Worm (Caenorhabditis elegans) whole organism, early embryonic: ENCODE data around the gene srlf-19.

ENCODE experiments used
- F13C5.2 ChIP-seq: sonication (generic microtip); optimal IDR thresholded peaks from 2 replicates; lab custom pipeline; 2017; ENCODE audit warnings: mild to moderate bottlenecking, missing genetic modification characterization, inconsistent platforms, missing compliant biosample characterization
- aly-1 ChIP-seq: sonication (generic microtip); optimal IDR thresholded peaks from 2 replicates; lab custom pipeline; 2016; ENCODE audit warnings: missing genetic modification characterization, missing compliant biosample characterization
- ama-1 ChIP-seq: fragments of 150-350 bp; optimal IDR thresholded peaks from 2 replicates; lab custom pipeline; 2014
- ceh-13 ChIP-seq: fragments of 200-800 bp; sonication (Bioruptor generic); optimal IDR thresholded peaks from 2 replicates; lab custom pipeline; 2018; ENCODE audit warnings: mild to moderate bottlenecking, missing genetic modification characterization, missing compliant biosample characterization
- ceh-36 ChIP-seq: sonication (generic microtip); optimal IDR thresholded peaks from 2 replicates; lab custom pipeline; 2016; ENCODE audit warnings: missing genetic modification characterization, inconsistent platforms, missing compliant biosample characterization
- ets-7 ChIP-seq: sonication (generic microtip); optimal IDR thresholded peaks from 2 replicates; lab custom pipeline; 2016; ENCODE audit warnings: missing genotype, missing genetic modification characterization, missing compliant biosample characterization
- flt-1 ChIP-seq: fragments of 200-800 bp; sonication (Bioruptor generic); IDR thresholded peaks from 2 replicates; pipeline ENCODE4 v1.3.6; 2022; ENCODE audit warnings: missing genetic modification characterization, missing compliant biosample characterization
- hmbx-1 ChIP-seq: sonication (generic microtip); optimal IDR thresholded peaks from 2 replicates; lab custom pipeline; 2016; ENCODE audit warnings: mild to moderate bottlenecking, missing genetic modification characterization, missing compliant biosample characterization
- pes-1 ChIP-seq: fragments of 200-800 bp; sonication (Bioruptor generic); IDR thresholded peaks from 2 replicates; pipeline ENCODE4 v1.3.6; 2022; ENCODE audit warnings: missing genetic modification reagents, missing genetic modification characterization, missing compliant biosample characterization
- scrt-1 ChIP-seq: fragments of 200-800 bp; sonication (Bioruptor generic); IDR thresholded peaks from 2 replicates; pipeline ENCODE4 v1.3.6; 2022; ENCODE audit warnings: missing genetic modification characterization, missing compliant biosample characterization
- sea-1 ChIP-seq: fragments of 200-800 bp; sonication (Bioruptor generic); conservative IDR thresholded peaks from 2 replicates; pipeline ENCODE4 v1.3.6; 2022; ENCODE audit warnings: missing genetic modification characterization, missing compliant biosample characterization
- tbx-11 ChIP-seq: fragments of 200-800 bp; sonication (Bioruptor generic); IDR thresholded peaks from 2 replicates; pipeline ENCODE4 v1.3.6; 2022; ENCODE audit warnings: missing genetic modification characterization, missing compliant biosample characterization
- tbx-37 ChIP-seq: fragments of 200-800 bp; sonication (Bioruptor generic); conservative IDR thresholded peaks from 2 replicates; pipeline ENCODE4 v1.3.6; 2022; ENCODE audit warnings: missing genetic modification reagents, missing genetic modification characterization, missing compliant biosample characterization
- tra-4 ChIP-seq: sonication (generic microtip); optimal IDR thresholded peaks from 2 replicates; lab custom pipeline; 2017; ENCODE audit warnings: missing genetic modification characterization, missing compliant biosample characterization

DNA sequence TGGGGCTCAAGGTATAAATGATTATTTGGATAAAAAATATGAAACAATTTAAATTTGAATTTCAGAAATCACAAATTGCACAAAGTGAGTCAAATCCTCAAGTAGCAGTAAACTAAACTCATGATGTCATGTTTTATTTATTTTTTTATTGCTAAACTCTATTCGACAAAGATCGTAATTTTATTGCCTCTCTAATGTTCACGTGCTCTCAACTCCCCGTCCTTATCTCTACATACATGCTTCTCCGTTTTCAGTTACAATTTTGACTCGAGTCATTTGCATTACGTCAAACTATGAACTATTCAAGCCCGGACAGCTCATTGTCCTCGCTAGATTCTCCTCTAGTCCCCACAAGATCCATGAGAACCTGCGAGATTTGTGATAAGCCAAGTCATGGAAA lies 30.8 kb upstream of the srlf-19 start, which contains the start of gene nhr-99:
- TF ChIP-seq aly-1 (tag; lab: Kevin White, UChicago) (no peak), scrt-1 (GFP tag; lab: Robert Waterston, UW) (no peak), ama-1 (lab: Kevin White, UChicago) (no peak), F13C5.2 (tag; lab: Kevin White, UChicago) (no peak), ceh-13 (GFP tag; lab: Kevin White, UChicago) (no peak), ceh-36 (tag; lab: Kevin White, UChicago) (no peak), pes-1 (no peak), sea-1 (GFP tag; lab: Robert Waterston, UW) (no peak), flt-1 (GFP tag; lab: Robert Waterston, UW) (no peak), hmbx-1 (tag; lab: Kevin White, UChicago) (no peak), ets-7 (tag; lab: Kevin White, UChicago) (no peak), tbx-37 (GFP tag; lab: Robert Waterston, UW) (no peak), tbx-11 (GFP tag; lab: Robert Waterston, UW) (no peak), tra-4 (tag; lab: Kevin White, UChicago) (no peak)
